Worm (Caenorhabditis elegans): Measurements from ENCODE around the gene gtf-2A2.
A peak's percentile ranks its signal among the peaks of the same experiment; 100 is the strongest.

The gtf-2A2 gene

DNA sequence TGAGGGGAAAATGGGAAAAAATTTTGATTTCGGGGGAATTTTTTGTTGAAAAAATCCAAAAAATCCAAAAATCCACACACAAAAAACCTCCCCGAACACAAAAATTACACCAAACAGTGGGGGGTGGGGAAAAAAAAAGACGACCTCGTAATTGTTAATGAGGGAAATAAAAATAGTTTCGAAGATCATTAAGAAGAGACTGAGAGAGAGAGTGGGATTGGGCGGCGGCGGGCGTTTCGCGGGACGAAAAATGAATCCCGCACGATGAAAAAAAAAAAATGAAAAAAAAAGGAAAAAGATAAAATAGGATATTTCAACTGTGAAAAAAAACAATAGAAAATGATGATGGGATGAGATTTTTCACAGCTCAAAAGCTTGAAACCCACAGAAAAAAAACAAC is 24.9 kb upstream of the gtf-2A2 start, which contains the start of gene gldi-8:
TSS of gene gldi-8 (minus strand) at position 58 of the 400 bp plus-strand sequence.
- no peak for TF ChIP-seq blmp-1 (tag; optimal IDR thresholded peaks at IDR 0.05)

DNA sequence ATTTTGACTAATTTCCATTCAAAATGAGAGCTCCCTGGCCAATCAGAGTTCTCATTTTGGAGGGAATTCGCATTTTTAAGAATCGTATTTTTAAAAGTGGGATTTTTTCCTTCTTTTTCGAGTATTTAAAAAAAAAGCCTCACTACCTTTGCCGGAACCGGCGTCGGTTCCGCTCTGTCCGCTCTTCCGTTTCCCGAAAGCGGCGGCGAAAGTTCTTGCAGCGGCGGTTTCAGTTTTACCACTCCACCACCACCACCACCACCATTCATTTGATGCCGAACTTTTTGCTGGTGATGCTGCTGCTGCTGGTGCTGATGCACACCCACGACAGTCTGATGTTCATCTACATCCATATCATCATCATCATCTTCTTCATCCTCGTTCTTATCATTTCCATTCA is 22.5 kb upstream of the gtf-2A2 start:
- no peak for TF ChIP-seq elt-3 (tag; optimal IDR thresholded peaks at IDR 0.05)
- TF ChIP-seq ces-1 (GFP tag; optimal IDR thresholded peaks at IDR 0.05) = no peak
- no peak for TF ChIP-seq lin-13 (tag; optimal IDR thresholded peaks at IDR 0.05)
- peak; percentile 24 for TF ChIP-seq sptf-1 (tag; optimal IDR thresholded peaks at IDR 0.05)

DNA sequence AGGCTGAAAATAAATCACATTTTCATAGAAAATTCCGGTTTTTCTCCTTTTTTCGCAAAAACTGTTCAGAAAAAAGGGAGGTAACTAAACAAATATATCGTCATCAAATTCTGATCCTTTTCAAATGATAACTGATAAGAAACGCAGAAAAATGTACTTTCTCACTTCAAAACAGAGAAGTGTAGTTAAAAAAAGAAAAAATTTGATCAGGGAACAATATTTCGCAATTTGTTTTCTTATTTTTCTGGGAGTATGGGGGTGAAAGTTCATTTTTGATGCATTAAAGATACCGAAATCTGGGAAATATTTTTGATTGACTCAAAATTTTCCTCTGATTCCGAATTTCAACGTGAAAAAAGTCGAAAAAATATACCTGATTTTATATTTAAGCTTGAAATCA is 18.4 kb upstream of the gtf-2A2 start:
- TF ChIP-seq unc-39 (tag; optimal IDR thresholded peaks at IDR 0.05) (no peak), mls-2 (tag; optimal IDR thresholded peaks at IDR 0.05) (no peak)

DNA sequence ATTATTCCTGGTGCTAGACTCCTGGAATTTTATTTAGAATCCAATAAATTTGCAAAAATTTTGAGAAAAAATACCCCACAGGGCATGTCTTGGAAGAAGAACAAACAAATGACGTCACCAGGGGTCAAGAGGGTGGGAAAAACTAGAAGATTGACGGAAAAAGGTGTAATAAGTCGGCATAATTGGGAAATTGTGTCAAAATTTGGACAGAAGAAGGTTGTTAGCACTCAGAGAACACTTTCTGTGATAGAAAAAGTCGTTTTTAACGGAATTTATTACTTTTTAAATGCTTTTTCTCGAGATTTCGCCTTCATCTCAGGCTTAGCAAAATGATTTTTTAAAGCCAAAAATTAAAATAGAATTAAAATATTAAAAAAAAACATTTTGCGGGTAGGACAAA is 17.3 kb upstream of the gtf-2A2 start:
- TF ChIP-seq zip-8 (tag; optimal IDR thresholded peaks at IDR 0.05) (peak; percentile 21), nhr-237 (tag; optimal IDR thresholded peaks at IDR 0.05) (no peak), ceh-39 (tag; optimal IDR thresholded peaks at IDR 0.05) (no peak), ceh-83 (GFP tag; optimal IDR thresholded peaks at IDR 0.05) (no peak), elt-3 (tag; optimal IDR thresholded peaks at IDR 0.05) (no peak), lsy-2 (tag; optimal IDR thresholded peaks at IDR 0.05) (no peak), ztf-11 (tag; optimal IDR thresholded peaks at IDR 0.05) (no peak), nhr-2 (tag; optimal IDR thresholded peaks at IDR 0.05) (peak; percentile 68), tbx-8 (GFP tag; optimal IDR thresholded peaks at IDR 0.05) (no peak), mep-1 (tag; optimal IDR thresholded peaks at IDR 0.05) (no peak)

DNA sequence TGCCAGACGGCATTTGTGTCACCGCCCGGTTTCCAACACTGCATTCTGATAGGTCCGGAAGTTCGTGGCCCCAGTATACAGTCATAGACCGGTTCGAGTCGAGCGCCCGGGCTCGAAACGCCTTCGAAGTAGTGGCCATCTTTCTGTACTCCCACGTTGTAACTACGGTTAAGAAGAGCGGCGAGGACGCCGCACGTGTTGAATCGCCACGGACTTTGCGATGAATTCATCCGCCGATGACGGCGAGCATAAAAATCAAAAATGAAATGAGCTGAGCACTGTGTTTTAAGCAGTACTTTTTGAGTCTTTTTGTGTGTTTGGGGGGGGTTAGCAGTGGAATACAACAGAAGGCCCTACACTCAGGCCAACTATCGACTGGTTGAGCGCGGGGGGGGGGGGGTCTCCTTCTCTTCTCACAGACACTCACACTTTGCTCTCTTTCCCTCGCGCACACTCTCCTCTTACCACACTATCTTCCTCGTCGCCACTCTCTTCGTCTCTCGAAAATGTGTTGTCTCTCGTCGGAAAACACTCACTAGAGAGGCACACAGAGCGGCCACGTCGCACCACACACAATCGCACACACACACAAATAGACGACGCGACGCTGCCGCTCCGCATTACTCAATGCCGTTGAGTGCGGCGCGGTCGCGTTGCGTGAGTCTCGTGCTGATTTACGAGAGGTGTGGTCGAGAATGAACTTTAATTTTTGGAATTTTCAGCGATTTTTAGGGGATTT is 16.2 kb upstream of the gtf-2A2 start, which contains the start of gene epc-1:
TSS of gene epc-1 (minus strand) at position 367 of the 739 bp plus-strand sequence.
- TF ChIP-seq sptf-1 (tag; optimal IDR thresholded peaks at IDR 0.05) (peak; percentile 84), ceh-83 (GFP tag; optimal IDR thresholded peaks at IDR 0.05) (peak; percentile 67), nhr-12 (tag; optimal IDR thresholded peaks at IDR 0.05) (no peak), ces-1 (GFP tag; optimal IDR thresholded peaks at IDR 0.05) (peak; percentile 63), unc-62 (GFP tag; optimal IDR thresholded peaks at IDR 0.05) (peak; percentile 50), ztf-11 (tag; optimal IDR thresholded peaks at IDR 0.05) (peak; percentile 74), ceh-39 (tag; optimal IDR thresholded peaks at IDR 0.05) (peak; percentile 98), lsy-2 (tag; optimal IDR thresholded peaks at IDR 0.05) (peak; percentile 67), lin-32 (GFP tag; optimal IDR thresholded peaks at IDR 0.05) (peak; percentile 26), nhr-237 (tag; optimal IDR thresholded peaks at IDR 0.05) (peak; percentile 66), elt-3 (tag; optimal IDR thresholded peaks at IDR 0.05) (no peak), hlh-1 (tag; optimal IDR thresholded peaks at IDR 0.05) (peak; percentile 59), M03D4.4 (tag; optimal IDR thresholded peaks at IDR 0.05) (peak; percentile 46), ham-2 (GFP tag; optimal IDR thresholded peaks at IDR 0.05) (peak; percentile 68), nhr-2 (tag; optimal IDR thresholded peaks at IDR 0.05) (no peak), mls-2 (tag; optimal IDR thresholded peaks at IDR 0.05) (peak; percentile 90), lin-13 (tag; optimal IDR thresholded peaks at IDR 0.05) (peak; percentile 94), drap-1 (GFP tag; optimal IDR thresholded peaks at IDR 0.05) (peak; percentile 82), ceh-43 (GFP tag; optimal IDR thresholded peaks at IDR 0.05) (no peak), zip-8 (tag; optimal IDR thresholded peaks at IDR 0.05) (no peak), nhr-76 (tag; optimal IDR thresholded peaks at IDR 0.05) (no peak), flh-1 (GFP tag; optimal IDR thresholded peaks at IDR 0.05) (no peak), pha-4 (tag; optimal IDR thresholded peaks at IDR 0.05) (peak; percentile 88), nhr-28 (tag; optimal IDR thresholded peaks at IDR 0.05) (no peak), mep-1 (tag; optimal IDR thresholded peaks at IDR 0.05) (peak; percentile 67), snpc-4 (tag; optimal IDR thresholded peaks at IDR 0.05) (no peak), blmp-1 (tag; optimal IDR thresholded peaks at IDR 0.05) (no peak), tbx-8 (GFP tag; optimal IDR thresholded peaks at IDR 0.05) (no peak), unc-39 (tag; optimal IDR thresholded peaks at IDR 0.05) (no peak), elt-1 (tag; optimal IDR thresholded peaks at IDR 0.05; ENCODE audit: borderline replicate concordance, insufficient read depth) (no peak), cnd-1 (tag; optimal IDR thresholded peaks at IDR 0.05) (peak; percentile 66), sem-2 (GFP tag; optimal IDR thresholded peaks at IDR 0.05) (no peak), mab-5 (tag; optimal IDR thresholded peaks at IDR 0.05) (no peak), bed-3 (GFP tag; optimal IDR thresholded peaks at IDR 0.05) (peak; percentile 15), unc-120 (tag; optimal IDR thresholded peaks at IDR 0.05; ENCODE audit: poor library complexity, severe bottlenecking) (peak; percentile 51)
